Worm (Caenorhabditis elegans): ENCODE results near the gene cubn-1.

The cubn-1 gene

ce11 chrV:12637238-12637690 is 26.1 kb downstream of the cubn-1 start, which contains the start of gene F56H9.2 (continued):
- TF ChIP-seq ceh-6 (GFP tag; optimal IDR thresholded peaks at IDR 0.05) (no peak), zip-5 (tag; optimal IDR thresholded peaks at IDR 0.05) (no peak), hlh-6 (tag; optimal IDR thresholded peaks at IDR 0.05) (no peak), unc-55 (GFP tag; optimal IDR thresholded peaks at IDR 0.05) (peak; percentile 4), ahr-1 (tag; optimal IDR thresholded peaks at IDR 0.05) (no peak), ceh-45 (GFP tag; IDR thresholded peaks at IDR 0.05) (no peak), ref-2 (tag; optimal IDR thresholded peaks at IDR 0.05) (no peak), ceh-18 (tag; optimal IDR thresholded peaks at IDR 0.05) (peak; percentile 41), gmeb-2 (tag; optimal IDR thresholded peaks at IDR 0.05) (no peak), sox-4 (tag; optimal IDR thresholded peaks at IDR 0.05) (no peak), nhr-11 (tag; optimal IDR thresholded peaks at IDR 0.05) (no peak)

- TF ChIP-seq fax-1 (tag; optimal IDR thresholded peaks at IDR 0.05), result no peak
- TF ChIP-seq elt-2 (tag; optimal IDR thresholded peaks at IDR 0.05), result peak; percentile 62
Observed at ce11 chrV:12637764-12638502, 26.8 kb downstream of the cubn-1 start.

- TF ChIP-seq T23F11.4 (GFP tag; optimal IDR thresholded peaks at IDR 0.05) (no peak), tbx-7 (tag; optimal IDR thresholded peaks at IDR 0.05) (no peak), eyg-1 (tag; optimal IDR thresholded peaks at IDR 0.05) (no peak), C38D4.7 (GFP tag; optimal IDR thresholded peaks at IDR 0.05) (no peak), C08G9.2 (tag; optimal IDR thresholded peaks at IDR 0.05) (no peak), K09A11.1 (tag; optimal IDR thresholded peaks at IDR 0.05; ENCODE audit: insufficient read depth) (no peak), ceh-30 (tag; optimal IDR thresholded peaks at IDR 0.05) (no peak)
Observed at ce11 chrV:12640384-12640783, 29.3 kb downstream of the cubn-1 start, which contains the start of gene gpa-8. TSS of gene gpa-8 (minus strand) at chrV:12640484.

DNA sequence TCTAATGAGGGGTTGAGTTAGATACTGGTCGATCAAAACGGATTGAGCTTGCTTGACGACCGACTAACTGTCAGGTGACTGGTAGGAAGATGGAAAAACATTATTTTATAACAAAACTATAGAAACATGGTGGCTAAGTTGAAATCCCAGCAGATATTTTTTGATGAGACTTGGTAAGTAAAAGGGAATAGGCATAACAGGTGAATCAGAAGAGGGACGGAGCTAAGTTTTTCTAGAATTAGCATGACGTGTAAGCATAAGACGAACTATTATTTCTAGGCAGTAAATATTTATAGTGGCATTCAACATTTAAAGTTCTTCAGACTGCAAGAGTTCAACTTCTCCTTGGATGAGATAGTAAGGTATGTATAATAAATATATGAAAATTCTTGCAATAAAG is 33.4 kb downstream of the cubn-1 start, which contains the start of gene F56H9.8:
Gene F56H9.8 (plus strand): TSS at position 301 of the 400 bp plus-strand sequence.
- no peak for TF ChIP-seq unc-42 (tag; optimal IDR thresholded peaks at IDR 0.05)
- TF ChIP-seq ceh-31 (tag; optimal IDR thresholded peaks at IDR 0.05), result no peak
- no peak for TF ChIP-seq unc-55 (GFP tag; optimal IDR thresholded peaks at IDR 0.05)
- no peak for TF ChIP-seq ceh-6 (GFP tag; optimal IDR thresholded peaks at IDR 0.05)
- TF ChIP-seq mec-3 (tag; optimal IDR thresholded peaks at IDR 0.05; ENCODE audit: borderline replicate concordance), result no peak
- TF ChIP-seq ceh-14 (tag; optimal IDR thresholded peaks at IDR 0.05), result no peak
- no peak for TF ChIP-seq tbx-2 (tag; optimal IDR thresholded peaks at IDR 0.05)
- no peak for TF ChIP-seq sdc-2 (tag; optimal IDR thresholded peaks at IDR 0.05)
- TF ChIP-seq ceh-45 (GFP tag; IDR thresholded peaks at IDR 0.05), result no peak
- no peak for TF ChIP-seq tbx-7 (tag; optimal IDR thresholded peaks at IDR 0.05)
- TF ChIP-seq K09A11.1 (tag; optimal IDR thresholded peaks at IDR 0.05; ENCODE audit: insufficient read depth), result no peak
- no peak for TF ChIP-seq ceh-48 (tag; optimal IDR thresholded peaks at IDR 0.05)

ce11 chrV:12649213-12649612 is 38.1 kb downstream of the cubn-1 start, which contains the start of gene gpa-9:
TSS of gene gpa-9 (minus strand) at chrV:12649313.
- no peak for TF ChIP-seq dve-1 (tag; optimal IDR thresholded peaks at IDR 0.05)
- no peak for TF ChIP-seq ceh-45 (GFP tag; IDR thresholded peaks at IDR 0.05)
- TF ChIP-seq nfya-1 (tag; optimal IDR thresholded peaks at IDR 0.05), result no peak
- no peak for TF ChIP-seq K02D7.2 (tag; optimal IDR thresholded peaks at IDR 0.05)
- TF ChIP-seq ceh-30 (tag; optimal IDR thresholded peaks at IDR 0.05), result no peak
- TF ChIP-seq madf-2 (tag; optimal IDR thresholded peaks at IDR 0.05), result no peak
- no peak for TF ChIP-seq ahr-1 (tag; optimal IDR thresholded peaks at IDR 0.05)
- no peak for TF ChIP-seq hlh-6 (tag; optimal IDR thresholded peaks at IDR 0.05)
- no peak for TF ChIP-seq ceh-31 (tag; optimal IDR thresholded peaks at IDR 0.05)
- TF ChIP-seq unc-86 (tag; optimal IDR thresholded peaks at IDR 0.05), result no peak

All from whole organism, late embryonic.